Worm (Caenorhabditis elegans): Measurements from ENCODE around the gene Y47D3A.34.

- TF ChIP-seq ama-1 (optimal IDR thresholded peaks at IDR 0.05): no peak
- TF ChIP-seq hmbx-1 (tag; optimal IDR thresholded peaks at IDR 0.05): no peak
- TF ChIP-seq hmg-4 (GFP tag; optimal IDR thresholded peaks at IDR 0.05): no peak
- TF ChIP-seq tra-4 (tag; optimal IDR thresholded peaks at IDR 0.05): no peak
- no peak for TF ChIP-seq ceh-13 (GFP tag; optimal IDR thresholded peaks at IDR 0.05)
- TF ChIP-seq aly-1 (tag; optimal IDR thresholded peaks at IDR 0.05): no peak
- TF ChIP-seq B0310.2 (tag; optimal IDR thresholded peaks at IDR 0.05): no peak
- no peak for TF ChIP-seq flt-1 (GFP tag; IDR thresholded peaks at IDR 0.05)
- TF ChIP-seq F13C5.2 (tag; optimal IDR thresholded peaks at IDR 0.05): no peak
- TF ChIP-seq tbx-11 (GFP tag; IDR thresholded peaks at IDR 0.05): no peak
- TF ChIP-seq sea-1 (GFP tag; conservative IDR thresholded peaks at IDR 0.05): no peak
- TF ChIP-seq scrt-1 (GFP tag; IDR thresholded peaks at IDR 0.05): no peak
- no peak for TF ChIP-seq ets-7 (tag; optimal IDR thresholded peaks at IDR 0.05)
Observed at ce11 chrIII:11238309-11238708, 3.6 kb upstream of the Y47D3A.34 start.

Measured in whole organism, early embryonic.